Worm (Caenorhabditis elegans) whole organism, mixed stage, embryonic: Measurements from ENCODE around the gene crn-6.

ENCODE experiments used
- elt-3 ChIP-seq: fragments of 150-350 bp; optimal IDR thresholded peaks from 2 replicates; lab custom pipeline; 2014; ENCODE audit warnings: missing biosample characterization, missing genetic modification characterization
- lin-13 ChIP-seq: fragments of 150-350 bp; optimal IDR thresholded peaks from 2 replicates; lab custom pipeline; 2014; ENCODE audit warnings: missing biosample characterization, missing genetic modification characterization

DNA sequence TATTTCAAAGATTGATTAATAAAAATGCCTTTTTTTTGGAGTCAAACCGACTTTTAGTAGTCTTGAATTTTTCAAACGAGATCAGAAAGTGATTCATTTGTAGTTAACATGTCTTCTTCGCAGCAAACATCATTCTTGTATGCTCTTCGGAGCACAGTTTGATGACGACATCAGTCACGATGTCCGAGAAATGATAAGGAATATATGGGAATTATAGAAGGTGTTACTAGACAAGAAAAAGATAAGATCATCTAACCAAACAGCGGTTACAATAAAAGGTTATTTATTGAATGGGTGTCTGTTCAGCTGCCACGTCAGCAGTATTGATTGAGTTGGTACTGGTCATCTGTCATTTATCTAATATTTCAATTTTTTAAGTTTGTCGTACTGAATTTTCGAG, 695 bp upstream of the crn-6 start:
- no peak for TF ChIP-seq lin-13 (tag; lab: Kevin White, UChicago)
- TF ChIP-seq elt-3 (tag; lab: Kevin White, UChicago): no peak
